Worm (Caenorhabditis elegans) whole organism, L3 larva: Measurements from ENCODE around the gene mrp-2.

ENCODE experiments used
- ceh-82 ChIP-seq: fragments of 150-350 bp; optimal IDR thresholded peaks from 2 replicates; lab custom pipeline; 2014; ENCODE audit warnings: missing biosample characterization, missing genetic modification characterization
- elt-3 ChIP-seq, 3 experiments: fragments of 150-350 bp in 1 of 3; sonication (generic microtip) in 2 of 3; optimal IDR thresholded peaks; 2 replicates in 2 of 3; 4 replicates in 1 of 3; lab custom pipeline; 2014 to 2017; ENCODE audit warnings: missing biosample characterization in 3 of 3, missing genetic modification characterization in 3 of 3
- fkh-10 ChIP-seq: sonication (generic microtip); optimal IDR thresholded peaks from 2 replicates; lab custom pipeline; 2017; ENCODE audit warnings: missing biosample characterization, missing genetic modification reagents, missing genetic modification characterization
- fos-1 ChIP-seq: fragments of 150-350 bp; optimal IDR thresholded peaks from 2 replicates; lab custom pipeline; 2014; ENCODE audit warnings: missing biosample characterization, missing genetic modification characterization
- lin-15B ChIP-seq: fragments of 150-350 bp; optimal IDR thresholded peaks from 2 replicates; lab custom pipeline; 2014; ENCODE audit warnings: missing biosample characterization, missing genetic modification characterization
- nhr-11 ChIP-seq: fragments of 150-350 bp; optimal IDR thresholded peaks from 2 replicates; lab custom pipeline; 2014; ENCODE audit warnings: missing biosample characterization, missing genetic modification characterization
- nhr-76 ChIP-seq: fragments of 150-350 bp; sonication (generic microtip); optimal IDR thresholded peaks from 5 replicates; lab custom pipeline; 2014; ENCODE audit warnings: missing biosample characterization, missing genetic modification characterization
- nhr-77 ChIP-seq: fragments of 150-350 bp; optimal IDR thresholded peaks from 2 replicates; lab custom pipeline; 2014; ENCODE audit warnings: missing biosample characterization, missing genetic modification characterization
- skn-1 ChIP-seq: fragments of 150-350 bp; optimal IDR thresholded peaks from 2 replicates; lab custom pipeline; 2014; ENCODE audit warnings: missing biosample characterization, missing genetic modification characterization
- snpc-4 ChIP-seq: fragments of 150-350 bp; optimal IDR thresholded peaks from 2 replicates; lab custom pipeline; 2014; ENCODE audit warnings: missing biosample characterization, missing genetic modification characterization
- tbx-2 ChIP-seq: sonication (generic microtip); optimal IDR thresholded peaks from 2 replicates; lab custom pipeline; 2016; ENCODE audit warnings: mild to moderate bottlenecking, missing genetic modification characterization, missing compliant biosample characterization

ce11 chrX:529386-529785, 43.1 kb downstream of the mrp-2 start:
- TF ChIP-seq tbx-2 (tag; lab: Kevin White, UChicago) (no peak), elt-3 (tag; optimal IDR thresholded peaks at IDR 0.05; lab: Kevin White, UChicago) (no peak), fos-1 (tag; lab: Kevin White, UChicago) (no peak), nhr-11 (tag; lab: Kevin White, UChicago) (no peak), snpc-4 (tag; lab: Kevin White, UChicago) (no peak), nhr-77 (tag; lab: Kevin White, UChicago) (no peak), fkh-10 (GFP tag; lab: Kevin White, UChicago) (no peak), ceh-82 (tag; lab: Kevin White, UChicago) (no peak), nhr-76 (tag; lab: Kevin White, UChicago) (no peak), lin-15B (no peak), skn-1 (no peak)
